Worm (Caenorhabditis elegans) whole organism, late embryonic: ENCODE results near the gene lars-1.
A peak's percentile ranks its signal among the peaks of the same experiment; 100 is the strongest.

Experiments
- C08G9.2 ChIP-seq: sonication (generic microtip); optimal IDR thresholded peaks from 2 replicates; lab custom pipeline; 2016; ENCODE audit warnings: mild to moderate bottlenecking, missing genetic modification characterization, moderate library complexity, missing compliant biosample characterization
- C38D4.7 ChIP-seq: fragments of 200-800 bp; sonication (Bioruptor generic); optimal IDR thresholded peaks from 2 replicates; lab custom pipeline; 2018; ENCODE audit warnings: mild to moderate bottlenecking, missing genetic modification characterization, moderate library complexity, missing compliant biosample characterization
- K02D7.2 ChIP-seq: sonication (generic microtip); optimal IDR thresholded peaks from 2 replicates; lab custom pipeline; 2017; ENCODE audit warnings: mild to moderate bottlenecking, missing genetic modification characterization, missing compliant biosample characterization
- K09A11.1 ChIP-seq: sonication (generic microtip); optimal IDR thresholded peaks from 2 replicates; lab custom pipeline; 2017; ENCODE audit warnings: antibody characterized with exemption, mild to moderate bottlenecking, missing genetic modification characterization, missing compliant biosample characterization; ENCODE audit not compliant: insufficient read depth
- Y22D7AL.16 ChIP-seq: sonication (generic microtip); optimal IDR thresholded peaks from 2 replicates; lab custom pipeline; 2016; ENCODE audit warnings: missing genetic modification characterization, missing compliant biosample characterization
- ahr-1 ChIP-seq: sonication (generic microtip); optimal IDR thresholded peaks from 2 replicates; lab custom pipeline; 2016; ENCODE audit warnings: missing genetic modification characterization, missing compliant biosample characterization
- ama-1 ChIP-seq: fragments of 150-350 bp; optimal IDR thresholded peaks from 2 replicates; lab custom pipeline; 2014
- ceh-18 ChIP-seq: sonication (generic microtip); optimal IDR thresholded peaks from 2 replicates; lab custom pipeline; 2016; ENCODE audit warnings: missing genetic modification characterization, missing compliant biosample characterization
- ceh-19 ChIP-seq: fragments of 200-800 bp; sonication (Bioruptor generic); optimal IDR thresholded peaks from 2 replicates; lab custom pipeline; 2018; ENCODE audit warnings: mild to moderate bottlenecking, missing genetic modification characterization, missing compliant biosample characterization
- ceh-30 ChIP-seq: fragments of 150-350 bp; optimal IDR thresholded peaks from 2 replicates; lab custom pipeline; 2014; ENCODE audit warnings: missing biosample characterization, missing genetic modification characterization
- ceh-48 ChIP-seq: sonication (generic microtip); optimal IDR thresholded peaks from 2 replicates; lab custom pipeline; 2016; ENCODE audit warnings: missing genetic modification characterization, inconsistent platforms, missing compliant biosample characterization
- ceh-6 ChIP-seq: fragments of 200-800 bp; sonication (Bioruptor generic); optimal IDR thresholded peaks from 2 replicates; lab custom pipeline; 2018; ENCODE audit warnings: mild to moderate bottlenecking, missing genetic modification characterization, missing compliant biosample characterization
- che-1 ChIP-seq: sonication (generic microtip); optimal IDR thresholded peaks from 2 replicates; lab custom pipeline; 2016; ENCODE audit warnings: mild to moderate bottlenecking, missing genetic modification characterization, missing compliant biosample characterization
- dmd-4 ChIP-seq: sonication (generic microtip); optimal IDR thresholded peaks from 2 replicates; lab custom pipeline; 2016; ENCODE audit warnings: borderline replicate concordance, missing genetic modification characterization, missing compliant biosample characterization
- elt-2 ChIP-seq: sonication (generic microtip); optimal IDR thresholded peaks from 2 replicates; lab custom pipeline; 2016; ENCODE audit warnings: missing genetic modification reagents, missing genetic modification characterization, missing compliant biosample characterization
- elt-4 ChIP-seq: sonication (generic microtip); optimal IDR thresholded peaks from 2 replicates; lab custom pipeline; 2016; ENCODE audit warnings: missing genetic modification characterization, missing compliant biosample characterization
- fax-1 ChIP-seq: sonication (generic microtip); optimal IDR thresholded peaks from 2 replicates; lab custom pipeline; 2016; ENCODE audit warnings: missing genotype, missing genetic modification characterization, missing compliant biosample characterization
- gmeb-2 ChIP-seq: sonication (generic microtip); optimal IDR thresholded peaks from 2 replicates; lab custom pipeline; 2016; ENCODE audit warnings: missing genetic modification characterization, inconsistent platforms, missing compliant biosample characterization
- hlh-13 ChIP-seq: fragments of 200-800 bp; sonication (Bioruptor generic); optimal IDR thresholded peaks from 2 replicates; lab custom pipeline; 2018; ENCODE audit warnings: mild to moderate bottlenecking, missing genetic modification characterization, missing compliant biosample characterization
- hlh-15 ChIP-seq: sonication (generic microtip); optimal IDR thresholded peaks from 2 replicates; lab custom pipeline; 2016; ENCODE audit warnings: missing genetic modification characterization, missing compliant biosample characterization
- hlh-30 ChIP-seq: sonication (generic microtip); optimal IDR thresholded peaks from 2 replicates; lab custom pipeline; 2017; ENCODE audit warnings: antibody characterized with exemption, missing genetic modification characterization, missing compliant biosample characterization; ENCODE audit not compliant: insufficient read depth
- hlh-6 ChIP-seq: sonication (generic microtip); optimal IDR thresholded peaks from 2 replicates; lab custom pipeline; 2016; ENCODE audit warnings: missing genotype, missing genetic modification characterization, missing compliant biosample characterization
- hlh-8 ChIP-seq: sonication (generic microtip); optimal IDR thresholded peaks from 2 replicates; lab custom pipeline; 2016; ENCODE audit warnings: missing genotype, missing genetic modification characterization, missing compliant biosample characterization
- lim-6 ChIP-seq: sonication (generic microtip); optimal IDR thresholded peaks from 2 replicates; lab custom pipeline; 2016; ENCODE audit warnings: missing genetic modification characterization, missing compliant biosample characterization
- nfya-1 ChIP-seq: sonication (generic microtip); optimal IDR thresholded peaks from 2 replicates; lab custom pipeline; 2017; ENCODE audit warnings: missing genetic modification characterization, mild to moderate bottlenecking, missing compliant biosample characterization, antibody characterized with exemption, moderate library complexity
- nhr-232 ChIP-seq: sonication (generic microtip); optimal IDR thresholded peaks from 2 replicates; lab custom pipeline; 2016; ENCODE audit warnings: missing genetic modification characterization, missing compliant biosample characterization
- npax-4 ChIP-seq: sonication (generic microtip); optimal IDR thresholded peaks from 2 replicates; lab custom pipeline; 2016; ENCODE audit warnings: missing genetic modification characterization, missing compliant biosample characterization
- pat-9 ChIP-seq: fragments of 200-800 bp; sonication (Bioruptor generic); optimal IDR thresholded peaks from 2 replicates; lab custom pipeline; 2018; ENCODE audit warnings: mild to moderate bottlenecking, missing genetic modification characterization, moderate library complexity, missing compliant biosample characterization
- pha-4 ChIP-seq: fragments of 150-350 bp; optimal IDR thresholded peaks from 2 replicates; lab custom pipeline; 2018; ENCODE audit warnings: missing biosample characterization, missing genetic modification reagents, missing genetic modification characterization
- pqm-1 ChIP-seq: sonication (generic microtip); optimal IDR thresholded peaks from 2 replicates; lab custom pipeline; 2016; ENCODE audit warnings: missing genetic modification characterization, missing compliant biosample characterization
- ref-2 ChIP-seq: sonication (generic microtip); optimal IDR thresholded peaks from 2 replicates; lab custom pipeline; 2016; ENCODE audit warnings: missing genetic modification characterization, missing compliant biosample characterization
- rnt-1 ChIP-seq: sonication (generic microtip); optimal IDR thresholded peaks from 2 replicates; lab custom pipeline; 2016; ENCODE audit warnings: missing genetic modification characterization, missing compliant biosample characterization
- sox-4 ChIP-seq: sonication (generic microtip); optimal IDR thresholded peaks from 2 replicates; lab custom pipeline; 2017; ENCODE audit warnings: mild to moderate bottlenecking, missing genetic modification characterization, inconsistent platforms, missing compliant biosample characterization
- syd-9 ChIP-seq: sonication (generic microtip); optimal IDR thresholded peaks from 2 replicates; lab custom pipeline; 2016; ENCODE audit warnings: mild to moderate bottlenecking, missing genetic modification characterization, moderate library complexity, missing compliant biosample characterization
- tbx-2 ChIP-seq: sonication (generic microtip); optimal IDR thresholded peaks from 2 replicates; lab custom pipeline; 2016; ENCODE audit warnings: missing genetic modification characterization, missing compliant biosample characterization
- tbx-7 ChIP-seq: sonication (generic microtip); optimal IDR thresholded peaks from 2 replicates; lab custom pipeline; 2016; ENCODE audit warnings: missing genotype, missing genetic modification characterization, missing compliant biosample characterization
- ttx-3 ChIP-seq: sonication (generic microtip); optimal IDR thresholded peaks from 2 replicates; lab custom pipeline; 2016; ENCODE audit warnings: missing genetic modification reagents, missing genetic modification characterization, missing compliant biosample characterization
- unc-3 ChIP-seq, 2 experiments: fragments of 200-800 bp in 1 of 2; sonication (Bioruptor generic) in 1 of 2; sonication (generic microtip) in 1 of 2; conservative IDR thresholded peaks in 1 of 2; optimal IDR thresholded peaks in 1 of 2; 2 replicates each; pipeline versions ENCODE4 v1.3.6 to Lab custom; 2016 to 2022; ENCODE audit warnings: missing compliant biosample characterization in 2 of 2, missing genetic modification characterization in 2 of 2, missing genetic modification reagents in 1 of 2
- zip-5 ChIP-seq: sonication (generic microtip); optimal IDR thresholded peaks from 2 replicates; lab custom pipeline; 2016; ENCODE audit warnings: missing genetic modification characterization, missing compliant biosample characterization

The lars-1 gene

ce11 chrIII:4170903-4171377 lies 15.7 kb downstream of the lars-1 start, which contains the start of the genes rnf-121 and C16C10.4 (continued):
- TF ChIP-seq hlh-8 (tag; lab: Kevin White, UChicago) = peak; percentile 94
- peak; percentile 93 for TF ChIP-seq ceh-30
- TF ChIP-seq elt-4 = no peak
- TF ChIP-seq pha-4 (tag; lab: Kevin White, UChicago) = no peak
- TF ChIP-seq syd-9 = peak; percentile 92
- TF ChIP-seq ama-1 = no peak
- peak; percentile 51 for TF ChIP-seq pqm-1 (tag; lab: Kevin White, UChicago)
- TF ChIP-seq tbx-7 (tag; lab: Kevin White, UChicago) = peak; percentile 59
- TF ChIP-seq elt-2 (tag; lab: Kevin White, UChicago) = peak; percentile 97
- TF ChIP-seq ahr-1 (tag; lab: Kevin White, UChicago) = peak; percentile 89
- peak; percentile 23 for TF ChIP-seq hlh-30 (tag; lab: Kevin White, UChicago)
- peak; percentile 71 for TF ChIP-seq hlh-13
- peak; percentile 91 for TF ChIP-seq C08G9.2
- peak; percentile 85 for TF ChIP-seq ceh-6 (GFP tag; lab: Kevin White, UChicago)
- TF ChIP-seq nfya-1 (tag; lab: Kevin White, UChicago) = peak; percentile 92
- peak; percentile 76 for TF ChIP-seq ceh-48 (tag; lab: Kevin White, UChicago)
- TF ChIP-seq K09A11.1 (tag; lab: Kevin White, UChicago) = peak; percentile 96
- TF ChIP-seq ceh-18 (tag; lab: Kevin White, UChicago) = peak; percentile 62
- TF ChIP-seq dmd-4 (tag; lab: Kevin White, UChicago) = peak; percentile 77
- peak; percentile 85 for TF ChIP-seq zip-5

ce11 chrIII:4168665-4169064 lies 17.9 kb downstream of the lars-1 start, which contains the start of gene ccdc-55:
ccdc-55 (minus strand) TSS chrIII:4168765.
- TF ChIP-seq nhr-232 (tag; lab: Kevin White, UChicago) (no peak), syd-9 (no peak), che-1 (tag; lab: Kevin White, UChicago) (no peak), gmeb-2 (tag; lab: Kevin White, UChicago) (no peak), tbx-2 (tag; lab: Kevin White, UChicago) (no peak), npax-4 (tag; lab: Kevin White, UChicago) (no peak), ttx-3 (tag; lab: Kevin White, UChicago) (no peak), ama-1 (no peak)
- TF ChIP-seq, all 69 proteins: peak for 0

ce11 chrIII:4166745-4167144 lies 19.9 kb downstream of the lars-1 start, which contains the start of gene rnf-5:
rnf-5 (minus strand) TSS chrIII:4166845.
- TF ChIP-seq ref-2 (tag; lab: Kevin White, UChicago) (no peak), fax-1 (no peak), tbx-7 (tag; lab: Kevin White, UChicago) (no peak), ceh-19 (GFP tag; lab: Kevin White, UChicago) (no peak), C08G9.2 (no peak), zip-5 (no peak), sox-4 (tag; lab: Kevin White, UChicago) (no peak), nfya-1 (tag; lab: Kevin White, UChicago) (no peak), dmd-4 (tag; lab: Kevin White, UChicago) (no peak), ahr-1 (tag; lab: Kevin White, UChicago) (no peak), K02D7.2 (tag; lab: Kevin White, UChicago) (no peak), lim-6 (tag; lab: Kevin White, UChicago) (no peak)

- TF ChIP-seq rnt-1 (tag; lab: Kevin White, UChicago) (no peak), ref-2 (tag; lab: Kevin White, UChicago) (no peak), hlh-6 (tag; lab: Kevin White, UChicago) (no peak), sox-4 (tag; lab: Kevin White, UChicago) (no peak), Y22D7AL.16 (tag; lab: Kevin White, UChicago) (no peak), ceh-6 (GFP tag; lab: Kevin White, UChicago) (no peak), hlh-15 (tag; lab: Kevin White, UChicago) (no peak), C38D4.7 (GFP tag; lab: Kevin White, UChicago) (no peak), elt-4 (no peak), unc-3 (GFP tag; conservative IDR thresholded peaks at IDR 0.05; lab: Robert Waterston, UW) (no peak), unc-3 (tag; optimal IDR thresholded peaks at IDR 0.05; lab: Kevin White, UChicago) (no peak), K02D7.2 (tag; lab: Kevin White, UChicago) (no peak), pha-4 (tag; lab: Kevin White, UChicago) (no peak), pat-9 (tag; lab: Kevin White, UChicago) (no peak)
These were observed 22.5 kb downstream of the lars-1 start, which contains the start of gene C16C10.8 for ce11 chrIII:4164071-4164470. C16C10.8 (minus strand) TSS chrIII:4164171.
